Fruit fly (Drosophila melanogaster) whole organism, embryonic: Measurements from ENCODE around the gene Tom40.

Source experiments
- ATbp ChIP-seq: fragments of 200-800 bp; sonication (Bioruptor generic); optimal IDR thresholded peaks from 2 replicates; lab custom pipeline; 2017; ENCODE audit warnings: missing biosample characterization, mild to moderate bottlenecking, missing genetic modification characterization, missing genetic modification reagents
- B-H1 ChIP-seq: fragments of 200-800 bp; sonication (Bioruptor generic); IDR thresholded peaks from 3 replicates; pipeline ENCODE4 v1.3.6; 2022; ENCODE audit warnings: missing biosample characterization, missing genetic modification characterization
- CG10147 ChIP-seq: fragments of 200-800 bp; sonication (Bioruptor generic); optimal IDR thresholded peaks from 2 replicates; lab custom pipeline; 2019; ENCODE audit warnings: missing biosample characterization, mild to moderate bottlenecking, missing genetic modification characterization, moderate library complexity
- CG10321 ChIP-seq: fragments of 200-800 bp; sonication (Bioruptor generic); IDR thresholded peaks from 2 replicates; pipeline ENCODE4 v1.3.6; 2022; ENCODE audit warnings: missing biosample characterization, missing genetic modification characterization
- CG11247 ChIP-seq: fragments of 200-800 bp; sonication (Bioruptor generic); IDR thresholded peaks from 2 replicates; pipeline ENCODE4 v1.3.6; 2022; ENCODE audit warnings: missing biosample characterization, missing genetic modification characterization
- CG13894 ChIP-seq: fragments of 200-800 bp; sonication (Bioruptor generic); optimal IDR thresholded peaks from 3 replicates; lab custom pipeline; 2018; ENCODE audit warnings: missing biosample characterization, mild to moderate bottlenecking, missing genetic modification characterization, moderate library complexity
- CG1602 ChIP-seq: fragments of 200-800 bp; sonication (Bioruptor generic); optimal IDR thresholded peaks from 3 replicates; lab custom pipeline; 2016; ENCODE audit warnings: missing biosample characterization, missing genetic modification characterization
- CG17186 ChIP-seq: fragments of 200-800 bp; sonication (Bioruptor generic); optimal IDR thresholded peaks from 3 replicates; lab custom pipeline; 2017; ENCODE audit warnings: missing biosample characterization, missing genetic modification reagents, missing genetic modification characterization
- CG17612 ChIP-seq: fragments of 200-800 bp; sonication (Bioruptor generic); IDR thresholded peaks from 2 replicates; pipeline ENCODE4 v1.3.6; 2022; ENCODE audit warnings: missing biosample characterization, missing genetic modification characterization
- CG1832 ChIP-seq: fragments of 200-800 bp; sonication (Bioruptor generic); optimal IDR thresholded peaks from 2 replicates; lab custom pipeline; 2017; ENCODE audit warnings: missing biosample characterization, mild to moderate bottlenecking, missing genetic modification characterization, inconsistent platforms
- CG18599 ChIP-seq: fragments of 200-800 bp; sonication (Bioruptor generic); optimal IDR thresholded peaks from 3 replicates; lab custom pipeline; 2017; ENCODE audit warnings: missing biosample characterization, missing genetic modification characterization, mild to moderate bottlenecking, moderate library complexity, missing genetic modification reagents
- CG2712 ChIP-seq: fragments of 200-800 bp; optimal IDR thresholded peaks from 3 replicates; lab custom pipeline; 2019; ENCODE audit warnings: missing biosample characterization, mild to moderate bottlenecking, missing genetic modification characterization, moderate library complexity
- CG32767 ChIP-seq: fragments of 200-800 bp; sonication (Bioruptor generic); IDR thresholded peaks from 2 replicates; pipeline ENCODE4 v1.3.6; 2022; ENCODE audit warnings: missing biosample characterization, missing genetic modification characterization
- CG4360 ChIP-seq: fragments of 200-800 bp; sonication (Bioruptor generic); IDR thresholded peaks from 2 replicates; pipeline ENCODE4 v1.3.6; 2022; ENCODE audit warnings: missing biosample characterization, missing genetic modification characterization
- CG4617 ChIP-seq: fragments of 200-800 bp; sonication (Bioruptor generic); optimal IDR thresholded peaks from 3 replicates; lab custom pipeline; 2016; ENCODE audit warnings: missing biosample characterization, missing genetic modification characterization, borderline replicate concordance
- CG6683 ChIP-seq: fragments of 200-800 bp; sonication (Bioruptor generic); optimal IDR thresholded peaks from 2 replicates; lab custom pipeline; 2017; ENCODE audit warnings: missing biosample characterization, mild to moderate bottlenecking, missing genetic modification characterization, missing genetic modification reagents
- CG6689 ChIP-seq: fragments of 200-800 bp; sonication (Bioruptor generic); IDR thresholded peaks from 2 replicates; pipeline ENCODE4 v1.3.6; 2022; ENCODE audit warnings: missing biosample characterization, missing genetic modification characterization
- CG7357 ChIP-seq: fragments of 200-800 bp; sonication (Bioruptor generic); IDR thresholded peaks from 3 replicates; pipeline ENCODE4 v1.3.6; 2022; ENCODE audit warnings: missing biosample characterization, missing genetic modification characterization
- CG7372 ChIP-seq: fragments of 200-800 bp; sonication (Bioruptor generic); IDR thresholded peaks from 2 replicates; pipeline ENCODE4 v1.3.6; 2022; ENCODE audit warnings: missing biosample characterization, missing genetic modification characterization
- CG7745 ChIP-seq: fragments of 200-800 bp; sonication (Bioruptor generic); optimal IDR thresholded peaks from 2 replicates; lab custom pipeline; 2018; ENCODE audit warnings: missing biosample characterization, mild to moderate bottlenecking, missing genetic modification characterization, moderate library complexity
- CG7963 ChIP-seq: fragments of 200-800 bp; sonication (Bioruptor generic); IDR thresholded peaks from 3 replicates; pipeline ENCODE4 v1.3.6; 2022; ENCODE audit warnings: missing biosample characterization, missing genetic modification characterization; ENCODE audit not compliant: partially characterized antibody
- CG8089 ChIP-seq: fragments of 200-800 bp; sonication (Bioruptor generic); optimal IDR thresholded peaks from 3 replicates; lab custom pipeline; 2016; ENCODE audit warnings: missing biosample characterization, missing genetic modification characterization
- Doc2 ChIP-seq: fragments of 200-800 bp; sonication (Bioruptor generic); IDR thresholded peaks from 2 replicates; pipeline ENCODE4 v1.3.6; 2022; ENCODE audit warnings: missing biosample characterization, missing genetic modification characterization
- Fer2 ChIP-seq: fragments of 200-800 bp; sonication (Bioruptor generic); optimal IDR thresholded peaks from 2 replicates; lab custom pipeline; 2018; ENCODE audit warnings: missing biosample characterization, mild to moderate bottlenecking, missing genetic modification characterization, moderate library complexity
- Fer3 ChIP-seq: fragments of 200-800 bp; sonication (Bioruptor generic); optimal IDR thresholded peaks from 2 replicates; lab custom pipeline; 2018; ENCODE audit warnings: missing biosample characterization, mild to moderate bottlenecking, missing genetic modification characterization, moderate library complexity
- HmgZ ChIP-seq: fragments of 200-800 bp; sonication (Bioruptor generic); optimal IDR thresholded peaks from 2 replicates; lab custom pipeline; 2018; ENCODE audit warnings: missing biosample characterization, mild to moderate bottlenecking, missing genetic modification characterization
- Hr39 ChIP-seq: fragments of >200 bp; optimal IDR thresholded peaks from 2 replicates; lab custom pipeline; 2017
- Nf-YB ChIP-seq: fragments of 200-800 bp; sonication (Bioruptor generic); optimal IDR thresholded peaks from 3 replicates; lab custom pipeline; 2019; ENCODE audit warnings: missing biosample characterization, mild to moderate bottlenecking, missing genetic modification characterization, moderate library complexity
- Nf-YC ChIP-seq: fragments of 200-800 bp; optimal IDR thresholded peaks from 3 replicates; lab custom pipeline; 2019; ENCODE audit warnings: missing biosample characterization, mild to moderate bottlenecking, missing genetic modification characterization, moderate library complexity
- NfI ChIP-seq: fragments of 200-800 bp; sonication (Bioruptor generic); optimal IDR thresholded peaks from 3 replicates; lab custom pipeline; 2018; ENCODE audit warnings: missing biosample characterization, mild to moderate bottlenecking, missing genetic modification characterization, moderate library complexity
- Pdp1 ChIP-seq, 2 experiments: fragments of 200-800 bp; sonication (Bioruptor generic); optimal IDR thresholded peaks; 3 replicates each; lab custom pipeline; 2016; ENCODE audit warnings: missing biosample characterization in 2 of 2, missing genetic modification characterization in 2 of 2, mild to moderate bottlenecking in 1 of 2, moderate library complexity in 1 of 2
- Scr ChIP-seq: fragments of 200-800 bp; sonication (Bioruptor generic); IDR thresholded peaks from 2 replicates; pipeline ENCODE4 v1.3.6; 2022; ENCODE audit warnings: missing biosample characterization, missing genetic modification characterization; ENCODE audit not compliant: partially characterized antibody
- Sox102F ChIP-seq: fragments of 200-800 bp; sonication (Bioruptor generic); optimal IDR thresholded peaks from 2 replicates; lab custom pipeline; 2018; ENCODE audit warnings: missing biosample characterization, mild to moderate bottlenecking, missing genetic modification characterization, moderate library complexity
- Usf ChIP-seq: fragments of 200-800 bp; sonication (Bioruptor generic); optimal IDR thresholded peaks from 2 replicates; lab custom pipeline; 2017; ENCODE audit warnings: missing genotype, missing biosample characterization, missing genetic modification characterization
- Vsx1 ChIP-seq: fragments of 200-800 bp; sonication (Bioruptor generic); optimal IDR thresholded peaks from 2 replicates; lab custom pipeline; 2017; ENCODE audit warnings: missing biosample characterization, mild to moderate bottlenecking, missing genetic modification characterization, missing genetic modification reagents
- bigmax ChIP-seq: fragments of 200-800 bp; sonication (Bioruptor generic); optimal IDR thresholded peaks from 2 replicates; lab custom pipeline; 2018; ENCODE audit warnings: missing biosample characterization, mild to moderate bottlenecking, missing genetic modification characterization
- crp ChIP-seq, 2 experiments: fragments of 200-800 bp; sonication (Bioruptor generic); optimal IDR thresholded peaks; 2 replicates in 1 of 2; 3 replicates in 1 of 2; lab custom pipeline; 2017; ENCODE audit warnings: missing biosample characterization in 2 of 2, missing genetic modification characterization in 2 of 2, mild to moderate bottlenecking in 1 of 2, moderate library complexity in 1 of 2
- dan ChIP-seq: fragments of 200-800 bp; sonication (Bioruptor generic); IDR thresholded peaks from 2 replicates; pipeline ENCODE4 v1.3.6; 2022; ENCODE audit warnings: missing biosample characterization, missing genetic modification characterization
- exex ChIP-seq: fragments of 200-800 bp; sonication (Bioruptor generic); optimal IDR thresholded peaks from 4 replicates; lab custom pipeline; 2018; ENCODE audit warnings: missing biosample characterization, mild to moderate bottlenecking, missing genetic modification characterization, moderate library complexity
- eyg ChIP-seq: fragments of 200-800 bp; sonication (Bioruptor generic); optimal IDR thresholded peaks from 3 replicates; lab custom pipeline; 2016; ENCODE audit warnings: missing biosample characterization, missing genetic modification characterization
- gcm ChIP-seq: fragments of 200-800 bp; sonication (Bioruptor generic); optimal IDR thresholded peaks from 2 replicates; lab custom pipeline; 2019; ENCODE audit warnings: missing biosample characterization, mild to moderate bottlenecking, missing genetic modification characterization, moderate library complexity
- gsb ChIP-seq: fragments of 200-800 bp; sonication (Bioruptor generic); IDR thresholded peaks from 2 replicates; pipeline ENCODE4 v1.3.6; 2022; ENCODE audit warnings: missing biosample characterization, missing genetic modification characterization
- hkb ChIP-seq, 2 experiments: fragments of 200-800 bp in 1 of 2; fragments of >200 bp in 1 of 2; sonication (Bioruptor generic) in 1 of 2; IDR thresholded peaks in 1 of 2; optimal IDR thresholded peaks in 1 of 2; 2 replicates each; pipeline versions ENCODE4 v1.3.6 to Lab custom; 2017 to 2022; ENCODE audit warnings: missing biosample characterization in 1 of 2, missing genetic modification characterization in 1 of 2
- ind ChIP-seq: fragments of 200-800 bp; sonication (Bioruptor generic); optimal IDR thresholded peaks from 3 replicates; lab custom pipeline; 2016; ENCODE audit warnings: missing biosample characterization, missing genetic modification characterization
- lilli ChIP-seq: fragments of 200-800 bp; sonication (Bioruptor generic); optimal IDR thresholded peaks from 3 replicates; lab custom pipeline; 2016; ENCODE audit warnings: missing biosample characterization, missing genetic modification characterization
- nom ChIP-seq: fragments of 200-800 bp; sonication (Bioruptor generic); optimal IDR thresholded peaks from 2 replicates; lab custom pipeline; 2017; ENCODE audit warnings: missing biosample characterization, missing genetic modification characterization, mild to moderate bottlenecking, moderate library complexity, missing genetic modification reagents
- psq ChIP-seq: fragments of 200-800 bp; sonication (Bioruptor generic); optimal IDR thresholded peaks from 2 replicates; lab custom pipeline; 2017; ENCODE audit warnings: missing biosample characterization, missing genetic modification characterization
- slou ChIP-seq: fragments of 200-800 bp; sonication (Bioruptor generic); optimal IDR thresholded peaks from 3 replicates; lab custom pipeline; 2016; ENCODE audit warnings: missing biosample characterization, missing genetic modification characterization
- sqz ChIP-seq: fragments of 200-800 bp; sonication (Bioruptor generic); optimal IDR thresholded peaks from 3 replicates; lab custom pipeline; 2018; ENCODE audit warnings: missing biosample characterization, mild to moderate bottlenecking, missing genetic modification characterization
- zfh2 ChIP-seq: fragments of 200-800 bp; sonication (Bioruptor generic); optimal IDR thresholded peaks from 2 replicates; lab custom pipeline; 2016; ENCODE audit warnings: missing biosample characterization, missing genetic modification characterization

Gene Tom40

DNA sequence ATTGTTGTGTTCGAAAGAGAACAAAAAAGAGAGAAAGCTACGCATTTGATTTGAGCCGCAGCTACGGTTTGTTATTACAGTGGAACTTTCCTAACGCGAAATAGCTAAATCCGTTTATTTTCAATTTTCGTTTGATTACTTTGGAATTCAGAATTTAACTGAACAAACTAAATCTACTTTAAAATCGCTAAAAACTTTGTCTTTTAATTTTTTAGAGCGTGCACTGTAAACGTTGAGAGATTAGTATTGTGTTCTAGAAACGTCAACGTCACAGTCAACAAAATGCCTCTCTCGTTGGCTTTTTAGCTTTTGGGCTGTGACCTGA lies 44.0 kb upstream of the Tom40 start (continued):
- TF ChIP-seq CG7357 (GFP tag; lab: Robert Waterston, UW) (peak; percentile 29; the same call in 1 of the 3 replicates), bigmax (GFP tag; lab: Kevin White, UChicago) (no peak), CG1832 (GFP tag; lab: Kevin White, UChicago) (no peak), CG4360 (GFP tag; lab: Robert Waterston, UW) (no peak; the same call in 1 of the 2 replicates), ATbp (peak; percentile 40), Usf (GFP tag; lab: Kevin White, UChicago) (no peak), CG10321 (GFP tag; lab: Robert Waterston, UW) (peak; percentile 43; the same call in 1 of the 2 replicates), psq (no peak), HmgZ (tag; lab: Kevin White, UChicago) (peak; percentile 60), Pdp1 (GFP tag; optimal IDR thresholded peaks at IDR 0.05; lab: Kevin White, UChicago) (peak; percentile 38 to 65), Hr39 (lab: Kevin White, UChicago) (no peak), CG6689 (GFP tag; lab: Robert Waterston, UW) (peak; percentile 80), CG2712 (tag; lab: Kevin White, UChicago) (peak; percentile 64), Nf-YC (no peak), CG4617 (no peak), exex (no peak), CG7963 (no peak), Scr (GFP tag; lab: Robert Waterston, UW) (no peak), CG1602 (GFP tag; lab: Kevin White, UChicago) (peak; percentile 33), gcm (GFP tag; lab: Kevin White, UChicago) (peak; percentile 24), gsb (peak; percentile 82), B-H1 (GFP tag; lab: Robert Waterston, UW) (peak; percentile 49; the same call in 2 of the 3 replicates), CG7372 (peak; percentile 61), dan (GFP tag; lab: Robert Waterston, UW) (no peak), CG11247 (GFP tag; lab: Robert Waterston, UW) (peak; percentile 58), slou (GFP tag; lab: Kevin White, UChicago) (peak; percentile 43), ind (GFP tag; lab: Kevin White, UChicago) (peak; percentile 71), sqz (GFP tag; lab: Kevin White, UChicago) (no peak), CG18599 (GFP tag; lab: Kevin White, UChicago) (peak; percentile 85), Sox102F (GFP tag; lab: Kevin White, UChicago) (peak; percentile 78), CG17186 (peak; percentile 1), Vsx1 (no peak), CG13894 (tag; lab: Kevin White, UChicago) (peak; percentile 68), CG32767 (GFP tag; lab: Robert Waterston, UW) (peak; percentile 75), CG7745 (tag; lab: Kevin White, UChicago) (no peak), hkb (optimal IDR thresholded peaks at IDR 0.05; lab: Kevin White, UChicago) (no peak), hkb (GFP tag; IDR thresholded peaks at IDR 0.05; lab: Robert Waterston, UW) (peak; percentile 86), CG6683 (GFP tag; lab: Kevin White, UChicago) (peak; percentile 20), NfI (GFP tag; lab: Kevin White, UChicago) (peak; percentile 73), crp (GFP tag; optimal IDR thresholded peaks at IDR 0.05; lab: Kevin White, UChicago) (no peak), CG8089 (GFP tag; lab: Kevin White, UChicago) (peak; percentile 25), CG10147 (GFP tag; lab: Kevin White, UChicago) (peak; percentile 73), zfh2 (GFP tag; lab: Kevin White, UChicago) (peak; percentile 75), Doc2 (GFP tag; lab: Robert Waterston, UW) (no peak), CG17612 (GFP tag; lab: Robert Waterston, UW) (no peak), Nf-YB (GFP tag; lab: Kevin White, UChicago) (peak; percentile 14), lilli (GFP tag; lab: Kevin White, UChicago) (peak; percentile 87), Fer3 (tag; lab: Kevin White, UChicago) (peak; percentile 81), eyg (GFP tag; lab: Kevin White, UChicago) (peak; percentile 16), nom (no peak), Fer2 (tag; lab: Kevin White, UChicago) (no peak)
